Worm (Caenorhabditis elegans) whole organism, L2 larva: ENCODE measurements around the gene ceh-28.

Experiments
- C34F6.9 ChIP-seq: fragments of 150-350 bp; optimal IDR thresholded peaks from 2 replicates; lab custom pipeline; 2014; ENCODE audit warnings: missing biosample characterization, missing genetic modification characterization
- F13H6.1 ChIP-seq: sonication (generic microtip); optimal IDR thresholded peaks from 2 replicates; lab custom pipeline; 2016; ENCODE audit warnings: missing genetic modification characterization, missing compliant biosample characterization
- R02D3.7 ChIP-seq: fragments of 150-350 bp; optimal IDR thresholded peaks from 2 replicates; lab custom pipeline; 2014; ENCODE audit warnings: missing biosample characterization, missing genetic modification characterization
- Y55F3AM.14 ChIP-seq: fragments of 200-800 bp; sonication (Bioruptor generic); optimal IDR thresholded peaks from 2 replicates; lab custom pipeline; 2018; ENCODE audit warnings: mild to moderate bottlenecking, missing genetic modification characterization, missing compliant biosample characterization
- ZK546.5 ChIP-seq: sonication (generic microtip); optimal IDR thresholded peaks from 2 replicates; lab custom pipeline; 2017; ENCODE audit warnings: missing biosample characterization, missing genetic modification characterization
- alr-1 ChIP-seq: fragments of 150-350 bp; optimal IDR thresholded peaks from 2 replicates; lab custom pipeline; 2014; ENCODE audit warnings: missing biosample characterization, missing genetic modification characterization
- blmp-1 ChIP-seq: sonication (generic microtip); optimal IDR thresholded peaks from 2 replicates; lab custom pipeline; 2017; ENCODE audit warnings: missing genetic modification characterization, mild to moderate bottlenecking, missing compliant biosample characterization, antibody characterized with exemption, moderate library complexity; ENCODE audit not compliant: insufficient read depth
- ceh-82 ChIP-seq: fragments of 150-350 bp; optimal IDR thresholded peaks from 2 replicates; lab custom pipeline; 2014; ENCODE audit warnings: missing biosample characterization, missing genetic modification characterization
- crh-2 ChIP-seq: sonication (generic microtip); optimal IDR thresholded peaks from 2 replicates; lab custom pipeline; 2017; ENCODE audit warnings: missing biosample characterization, missing genetic modification characterization
- dmd-4 ChIP-seq: sonication (generic microtip); optimal IDR thresholded peaks from 2 replicates; lab custom pipeline; 2017; ENCODE audit warnings: missing biosample characterization, missing genetic modification characterization
- egl-27 ChIP-seq: sonication (generic microtip); optimal IDR thresholded peaks from 3 replicates; lab custom pipeline; 2017; ENCODE audit warnings: missing biosample characterization, missing genetic modification reagents, missing genetic modification characterization
- elt-1 ChIP-seq: fragments of 150-350 bp; optimal IDR thresholded peaks from 2 replicates; lab custom pipeline; 2014; ENCODE audit warnings: missing biosample characterization, missing genetic modification characterization
- fos-1 ChIP-seq: fragments of 150-350 bp; optimal IDR thresholded peaks from 2 replicates; lab custom pipeline; 2014; ENCODE audit warnings: missing biosample characterization, missing genetic modification characterization
- gmeb-1 ChIP-seq: fragments of 150-350 bp; optimal IDR thresholded peaks from 2 replicates; lab custom pipeline; 2014; ENCODE audit warnings: missing biosample characterization, missing genetic modification characterization
- lin-11 ChIP-seq: fragments of 150-350 bp; sonication (generic microtip); optimal IDR thresholded peaks from 2 replicates; lab custom pipeline; 2014; ENCODE audit warnings: missing biosample characterization, missing genetic modification characterization, inconsistent platforms, mixed read lengths
- lin-13 ChIP-seq: fragments of 150-350 bp; optimal IDR thresholded peaks from 2 replicates; lab custom pipeline; 2014; ENCODE audit warnings: missing biosample characterization, missing genetic modification reagents, missing genetic modification characterization
- lsy-2 ChIP-seq, 2 experiments: fragments of 150-350 bp in 1 of 2; sonication (generic microtip) in 1 of 2; optimal IDR thresholded peaks; 2 replicates each; lab custom pipeline; 2014 to 2017; ENCODE audit warnings: missing biosample characterization in 2 of 2, missing genetic modification characterization in 2 of 2
- nhr-10 ChIP-seq: sonication (generic microtip); optimal IDR thresholded peaks from 2 replicates; lab custom pipeline; 2017; ENCODE audit warnings: missing biosample characterization, missing genetic modification characterization
- nhr-12 ChIP-seq: fragments of 150-350 bp; optimal IDR thresholded peaks from 2 replicates; lab custom pipeline; 2014; ENCODE audit warnings: missing biosample characterization, missing genetic modification characterization
- nhr-129 ChIP-seq: fragments of 150-350 bp; optimal IDR thresholded peaks from 2 replicates; lab custom pipeline; 2014; ENCODE audit warnings: missing biosample characterization, missing genetic modification characterization
- nhr-21 ChIP-seq: fragments of 150-350 bp; optimal IDR thresholded peaks from 2 replicates; lab custom pipeline; 2014; ENCODE audit warnings: missing biosample characterization, missing genetic modification characterization
- nhr-23 ChIP-seq: fragments of 150-350 bp; optimal IDR thresholded peaks from 2 replicates; lab custom pipeline; 2014; ENCODE audit warnings: missing biosample characterization, missing genetic modification reagents, missing genetic modification characterization
- nhr-25 ChIP-seq: fragments of 150-350 bp; sonication (generic microtip); optimal IDR thresholded peaks from 3 replicates; lab custom pipeline; 2014; ENCODE audit warnings: missing biosample characterization, missing genetic modification characterization
- nhr-77 ChIP-seq: fragments of 150-350 bp; optimal IDR thresholded peaks from 2 replicates; lab custom pipeline; 2014; ENCODE audit warnings: missing biosample characterization, missing genetic modification characterization
- peb-1 ChIP-seq: fragments of 150-350 bp; optimal IDR thresholded peaks from 2 replicates; lab custom pipeline; 2014; ENCODE audit warnings: missing biosample characterization, missing genetic modification characterization
- sem-4 ChIP-seq: fragments of 150-350 bp; optimal IDR thresholded peaks from 2 replicates; lab custom pipeline; 2014; ENCODE audit warnings: missing biosample characterization, missing genetic modification reagents, missing genetic modification characterization
- skn-1 ChIP-seq: sonication (generic microtip); optimal IDR thresholded peaks from 2 replicates; lab custom pipeline; 2017; ENCODE audit warnings: missing biosample characterization, missing genetic modification characterization
- sma-3 ChIP-seq: sonication (generic microtip); optimal IDR thresholded peaks from 2 replicates; lab custom pipeline; 2016; ENCODE audit warnings: missing genetic modification reagents, missing genetic modification characterization, missing compliant biosample characterization
- sma-9 ChIP-seq, 2 experiments: fragments of 150-350 bp in 1 of 2; sonication (generic microtip) in 1 of 2; optimal IDR thresholded peaks; 2 replicates each; lab custom pipeline; 2014 to 2016; ENCODE audit warnings: missing genetic modification characterization in 2 of 2, mild to moderate bottlenecking in 1 of 2, missing biosample characterization in 1 of 2, missing compliant biosample characterization in 1 of 2, missing genetic modification reagents in 1 of 2, moderate library complexity in 1 of 2
- unc-55 ChIP-seq: fragments of 150-350 bp; sonication (generic microtip); optimal IDR thresholded peaks from 3 replicates; lab custom pipeline; 2014; ENCODE audit warnings: missing biosample characterization, missing genetic modification reagents, missing genetic modification characterization
- unc-62 ChIP-seq: fragments of 150-350 bp; optimal IDR thresholded peaks from 2 replicates; lab custom pipeline; 2014; ENCODE audit warnings: missing biosample characterization, missing genetic modification reagents, missing genetic modification characterization
- zag-1 ChIP-seq: fragments of 150-350 bp; optimal IDR thresholded peaks from 2 replicates; lab custom pipeline; 2014; ENCODE audit warnings: missing biosample characterization, missing genetic modification characterization
- ztf-1 ChIP-seq: fragments of 200-800 bp; sonication (Bioruptor generic); conservative IDR thresholded peaks from 2 replicates; pipeline ENCODE4 v1.3.6; 2022; ENCODE audit warnings: missing genetic modification characterization, missing compliant biosample characterization
- ztf-4 ChIP-seq: fragments of 150-350 bp; optimal IDR thresholded peaks from 2 replicates; lab custom pipeline; 2014; ENCODE audit warnings: missing biosample characterization, missing genetic modification characterization

Gene ceh-28

ce11 chrX:13082326-13082725 is 7.9 kb downstream of the ceh-28 start, which contains the start of gene str-10:
Gene str-10, plus strand, starts transcription at chrX:13082626.
- no peak for TF ChIP-seq zag-1
- no peak for TF ChIP-seq skn-1 (tag; lab: Kevin White, UChicago)
- TF ChIP-seq Y55F3AM.14, result no peak
- TF ChIP-seq F13H6.1 (tag; lab: Kevin White, UChicago), result no peak
- TF ChIP-seq nhr-10, result no peak
- no peak for TF ChIP-seq lsy-2 (tag; optimal IDR thresholded peaks at IDR 0.05; lab: Kevin White, UChicago)
- no peak for TF ChIP-seq ceh-82 (tag; lab: Kevin White, UChicago)

DNA sequence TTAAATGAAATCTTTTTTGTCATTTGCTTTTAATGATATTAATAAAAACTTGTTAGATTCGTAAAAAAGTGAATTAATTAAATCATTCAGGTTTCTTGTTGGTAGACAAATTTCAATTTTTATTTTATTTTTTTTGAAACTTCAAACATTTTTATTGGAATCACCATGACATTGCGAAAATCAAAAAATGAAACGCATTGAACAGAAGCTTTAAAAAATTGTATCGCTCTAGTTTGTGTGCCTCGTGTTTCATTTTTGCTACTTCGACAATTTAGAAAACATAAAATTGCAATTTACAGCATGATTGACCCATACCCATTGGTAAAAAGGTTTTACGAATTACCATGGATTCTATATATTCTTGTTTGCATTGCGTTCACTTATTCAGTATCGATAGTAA is 9.8 kb downstream of the ceh-28 start, which contains the start of gene R03G8.1:
TSS of gene R03G8.1 (plus strand) at position 301 of the 400 bp plus-strand sequence.
- TF ChIP-seq lin-11 (no peak), alr-1 (tag; lab: Kevin White, UChicago) (no peak), ZK546.5 (no peak), zag-1 (no peak), egl-27 (tag; lab: Kevin White, UChicago) (no peak), gmeb-1 (tag; lab: Kevin White, UChicago) (no peak), sma-3 (no peak), dmd-4 (tag; lab: Kevin White, UChicago) (no peak), C34F6.9 (tag; lab: Kevin White, UChicago) (no peak), R02D3.7 (tag; lab: Kevin White, UChicago) (no peak), elt-1 (tag; lab: Kevin White, UChicago) (no peak), blmp-1 (tag; lab: Kevin White, UChicago) (no peak), nhr-77 (no peak)

DNA sequence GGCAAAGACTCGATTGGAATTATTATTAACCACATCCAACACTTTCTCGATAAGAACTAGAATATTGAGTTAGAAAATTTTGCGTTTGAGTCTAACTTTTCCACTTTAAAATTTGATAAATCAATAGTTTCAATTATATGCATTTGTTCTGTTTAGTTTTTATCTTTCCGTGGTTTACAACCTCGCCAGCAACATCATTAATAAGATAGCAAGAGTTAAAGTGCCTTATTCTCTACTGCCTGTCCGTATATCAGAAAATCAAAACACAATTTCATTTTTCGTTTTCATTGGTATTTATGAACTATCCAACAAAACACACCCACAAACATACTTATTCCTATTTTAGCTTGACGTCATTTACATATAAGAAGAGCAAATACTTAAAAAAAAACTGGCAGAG is 14.1 kb downstream of the ceh-28 start:
- TF ChIP-seq F13H6.1 (tag; lab: Kevin White, UChicago) (no peak), nhr-23 (tag; lab: Kevin White, UChicago) (no peak), ztf-4 (tag; lab: Kevin White, UChicago) (no peak), fos-1 (tag; lab: Kevin White, UChicago) (peak; percentile 55), lin-13 (GFP tag; lab: Kevin White, UChicago) (no peak), nhr-12 (tag; lab: Kevin White, UChicago) (no peak), nhr-10 (no peak)

- no peak for TF ChIP-seq peb-1 (tag; lab: Kevin White, UChicago)
- TF ChIP-seq nhr-12 (tag; lab: Kevin White, UChicago), result no peak
- TF ChIP-seq skn-1 (tag; lab: Kevin White, UChicago), result no peak
These were observed 16.2 kb downstream of the ceh-28 start, which contains the start of gene R03G8.3 for ce11 chrX:13090665-13091064. Gene R03G8.3, plus strand, starts transcription at chrX:13090965.

- TF ChIP-seq Y55F3AM.14 (no peak), unc-62 (GFP tag; lab: Kevin White, UChicago) (no peak), sem-4 (tag; lab: Kevin White, UChicago) (no peak), sma-3 (no peak), nhr-25 (tag; lab: Kevin White, UChicago) (no peak), nhr-77 (no peak), crh-2 (no peak), unc-55 (no peak), sma-9 (GFP tag; optimal IDR thresholded peaks at IDR 0.05; lab: Kevin White, UChicago) (no peak), sma-9 (tag; optimal IDR thresholded peaks at IDR 0.05; lab: Kevin White, UChicago) (no peak), nhr-129 (tag; lab: Kevin White, UChicago) (no peak), nhr-21 (tag; lab: Kevin White, UChicago) (no peak), nhr-10 (no peak), ztf-1 (GFP tag; lab: Robert Waterston, UW) (no peak), nhr-23 (tag; lab: Kevin White, UChicago) (no peak), lin-13 (GFP tag; lab: Kevin White, UChicago) (no peak), lin-11 (no peak), blmp-1 (tag; lab: Kevin White, UChicago) (no peak)
These were observed 16.7 kb downstream of the ceh-28 start for ce11 chrX:13091199-13091598.
